Fruit fly (Drosophila melanogaster): ENCODE data around the gene pr.

dm6 chr2L:20065516-20065915, 9.7 kb downstream of the pr start, which contains the start of gene vls:
- TF ChIP-seq CG33017 (tag; optimal IDR thresholded peaks at IDR 0.05) (no peak), Clk (GFP tag; optimal IDR thresholded peaks at IDR 0.05) (no peak), kay (GFP tag; ENCODE audit: borderline replicate concordance) (no peak), Mnt (GFP tag; optimal IDR thresholded peaks at IDR 0.05) (no peak), bab1 (GFP tag; optimal IDR thresholded peaks at IDR 0.05) (no peak)
